Worm (Caenorhabditis elegans) whole organism, early embryonic: ENCODE data around the gene F31D5.2.
"Not testable (repeated sequence)": the region's sequence is repeated elsewhere in the genome, so short reads cannot be mapped to it uniquely, and the experiment has no call there.

Experiments used
- B0310.2 ChIP-seq: sonication (generic microtip); optimal IDR thresholded peaks from 2 replicates; lab custom pipeline; 2016; ENCODE audit warnings: mild to moderate bottlenecking, missing genetic modification characterization, missing compliant biosample characterization
- F13C5.2 ChIP-seq: sonication (generic microtip); optimal IDR thresholded peaks from 2 replicates; lab custom pipeline; 2017; ENCODE audit warnings: mild to moderate bottlenecking, missing genetic modification characterization, inconsistent platforms, missing compliant biosample characterization
- aly-1 ChIP-seq: sonication (generic microtip); optimal IDR thresholded peaks from 2 replicates; lab custom pipeline; 2016; ENCODE audit warnings: missing genetic modification characterization, missing compliant biosample characterization
- ama-1 ChIP-seq: fragments of 150-350 bp; optimal IDR thresholded peaks from 2 replicates; lab custom pipeline; 2014
- ceh-13 ChIP-seq: fragments of 200-800 bp; sonication (Bioruptor generic); optimal IDR thresholded peaks from 2 replicates; lab custom pipeline; 2018; ENCODE audit warnings: mild to moderate bottlenecking, missing genetic modification characterization, missing compliant biosample characterization
- ceh-36 ChIP-seq: sonication (generic microtip); optimal IDR thresholded peaks from 2 replicates; lab custom pipeline; 2016; ENCODE audit warnings: missing genetic modification characterization, inconsistent platforms, missing compliant biosample characterization
- ets-7 ChIP-seq: sonication (generic microtip); optimal IDR thresholded peaks from 2 replicates; lab custom pipeline; 2016; ENCODE audit warnings: missing genotype, missing genetic modification characterization, missing compliant biosample characterization
- flt-1 ChIP-seq: fragments of 200-800 bp; sonication (Bioruptor generic); IDR thresholded peaks from 2 replicates; pipeline ENCODE4 v1.3.6; 2022; ENCODE audit warnings: missing genetic modification characterization, missing compliant biosample characterization
- hmbx-1 ChIP-seq: sonication (generic microtip); optimal IDR thresholded peaks from 2 replicates; lab custom pipeline; 2016; ENCODE audit warnings: mild to moderate bottlenecking, missing genetic modification characterization, missing compliant biosample characterization
- hmg-4 ChIP-seq: fragments of 200-800 bp; sonication (Bioruptor generic); optimal IDR thresholded peaks from 2 replicates; lab custom pipeline; 2018; ENCODE audit warnings: mild to moderate bottlenecking, missing genetic modification characterization, missing compliant biosample characterization
- hnd-1 ChIP-seq: sonication (generic microtip); optimal IDR thresholded peaks from 2 replicates; lab custom pipeline; 2016; ENCODE audit warnings: missing genetic modification characterization, missing compliant biosample characterization
- pes-1 ChIP-seq: fragments of 200-800 bp; sonication (Bioruptor generic); IDR thresholded peaks from 2 replicates; pipeline ENCODE4 v1.3.6; 2022; ENCODE audit warnings: missing genetic modification reagents, missing genetic modification characterization, missing compliant biosample characterization
- scrt-1 ChIP-seq: fragments of 200-800 bp; sonication (Bioruptor generic); IDR thresholded peaks from 2 replicates; pipeline ENCODE4 v1.3.6; 2022; ENCODE audit warnings: missing genetic modification characterization, missing compliant biosample characterization
- sea-1 ChIP-seq: fragments of 200-800 bp; sonication (Bioruptor generic); conservative IDR thresholded peaks from 2 replicates; pipeline ENCODE4 v1.3.6; 2022; ENCODE audit warnings: missing genetic modification characterization, missing compliant biosample characterization
- tbx-11 ChIP-seq: fragments of 200-800 bp; sonication (Bioruptor generic); IDR thresholded peaks from 2 replicates; pipeline ENCODE4 v1.3.6; 2022; ENCODE audit warnings: missing genetic modification characterization, missing compliant biosample characterization
- tbx-37 ChIP-seq: fragments of 200-800 bp; sonication (Bioruptor generic); conservative IDR thresholded peaks from 2 replicates; pipeline ENCODE4 v1.3.6; 2022; ENCODE audit warnings: missing genetic modification reagents, missing genetic modification characterization, missing compliant biosample characterization
- tra-4 ChIP-seq: sonication (generic microtip); optimal IDR thresholded peaks from 2 replicates; lab custom pipeline; 2017; ENCODE audit warnings: missing genetic modification characterization, missing compliant biosample characterization

F31D5.2 gene

ce11 chrII:4215318-4215717 is at the start of gene F31D5.2:
Gene F31D5.2, plus strand, starts transcription at chrII:4215618.
- no peak for TF ChIP-seq hnd-1 (tag; lab: Kevin White, UChicago)

- TF ChIP-seq ets-7 (tag; lab: Kevin White, UChicago) (no peak), tra-4 (tag; lab: Kevin White, UChicago) (no peak), scrt-1 (GFP tag; lab: Robert Waterston, UW) (no peak), pes-1 (GFP tag; lab: Robert Waterston, UW) (no peak), hmg-4 (GFP tag; lab: Kevin White, UChicago) (no peak), tbx-11 (GFP tag; lab: Robert Waterston, UW) (no peak), sea-1 (GFP tag; lab: Robert Waterston, UW) (no peak), ceh-36 (tag; lab: Kevin White, UChicago) (no peak), aly-1 (tag; lab: Kevin White, UChicago) (no peak), ceh-13 (GFP tag; lab: Kevin White, UChicago) (no peak)
These were observed 47.6 kb upstream of the F31D5.2 start for ce11 chrII:4167833-4168232.

ce11 chrII:4168404-4168803 is 47.0 kb upstream of the F31D5.2 start, which contains the start of gene R03H10.4:
Gene R03H10.4, minus strand, starts transcription at chrII:4168504.
- not testable (repeated sequence) for TF ChIP-seq pes-1 (GFP tag; lab: Robert Waterston, UW); ets-7 (tag; lab: Kevin White, UChicago); ceh-36 (tag; lab: Kevin White, UChicago)

- TF ChIP-seq flt-1 (no peak), scrt-1 (GFP tag; lab: Robert Waterston, UW) (no peak), hnd-1 (tag; lab: Kevin White, UChicago) (no peak), ceh-36 (tag; lab: Kevin White, UChicago) (no peak), pes-1 (GFP tag; lab: Robert Waterston, UW) (no peak), tbx-37 (GFP tag; lab: Robert Waterston, UW) (no peak), B0310.2 (tag; lab: Kevin White, UChicago) (no peak), hmg-4 (GFP tag; lab: Kevin White, UChicago) (no peak), aly-1 (tag; lab: Kevin White, UChicago) (no peak), F13C5.2 (no peak), tbx-11 (GFP tag; lab: Robert Waterston, UW) (no peak), ceh-13 (GFP tag; lab: Kevin White, UChicago) (no peak), ama-1 (lab: Kevin White, UChicago) (no peak), tra-4 (tag; lab: Kevin White, UChicago) (no peak), sea-1 (GFP tag; lab: Robert Waterston, UW) (no peak), hmbx-1 (no peak), ets-7 (tag; lab: Kevin White, UChicago) (no peak)
These were observed 44.9 kb upstream of the F31D5.2 start, which contains the start of gene R03H10.5 for ce11 chrII:4170508-4170907. Gene R03H10.5, minus strand, starts transcription at chrII:4170608.

- no peak for TF ChIP-seq B0310.2 (tag; lab: Kevin White, UChicago)
- no peak for TF ChIP-seq hmg-4 (GFP tag; lab: Kevin White, UChicago)
- TF ChIP-seq aly-1 (tag; lab: Kevin White, UChicago), result no peak
- no peak for TF ChIP-seq ets-7 (tag; lab: Kevin White, UChicago)
These were observed 42.0 kb upstream of the F31D5.2 start, which contains the start of gene R03H10.6 for ce11 chrII:4173398-4173797. Gene R03H10.6, minus strand, starts transcription at chrII:4173498.

ce11 chrII:4173842-4174241 is 41.6 kb upstream of the F31D5.2 start:
- no peak for TF ChIP-seq F13C5.2
- no peak for TF ChIP-seq flt-1
- no peak for TF ChIP-seq tra-4 (tag; lab: Kevin White, UChicago)
- no peak for TF ChIP-seq tbx-37 (GFP tag; lab: Robert Waterston, UW)
- no peak for TF ChIP-seq hnd-1 (tag; lab: Kevin White, UChicago)
- TF ChIP-seq ama-1 (lab: Kevin White, UChicago), result no peak
- TF ChIP-seq hmbx-1, result no peak
- no peak for TF ChIP-seq sea-1 (GFP tag; lab: Robert Waterston, UW)
- TF ChIP-seq ceh-13 (GFP tag; lab: Kevin White, UChicago), result no peak
- no peak for TF ChIP-seq pes-1 (GFP tag; lab: Robert Waterston, UW)
- no peak for TF ChIP-seq scrt-1 (GFP tag; lab: Robert Waterston, UW)
- no peak for TF ChIP-seq B0310.2 (tag; lab: Kevin White, UChicago)
- no peak for TF ChIP-seq ceh-36 (tag; lab: Kevin White, UChicago)
- TF ChIP-seq tbx-11 (GFP tag; lab: Robert Waterston, UW), result no peak
- no peak for TF ChIP-seq ets-7 (tag; lab: Kevin White, UChicago)
- TF ChIP-seq aly-1 (tag; lab: Kevin White, UChicago), result no peak
- TF ChIP-seq hmg-4 (GFP tag; lab: Kevin White, UChicago), result no peak

ce11 chrII:4178838-4179237 is 36.6 kb upstream of the F31D5.2 start, which contains the start of gene R03H10.7:
Gene R03H10.7, minus strand, starts transcription at chrII:4178938.
- TF ChIP-seq ceh-13 (GFP tag; lab: Kevin White, UChicago) (no peak), flt-1 (no peak), ceh-36 (tag; lab: Kevin White, UChicago) (no peak), ets-7 (tag; lab: Kevin White, UChicago) (no peak), hmbx-1 (no peak), aly-1 (tag; lab: Kevin White, UChicago) (no peak), tbx-11 (GFP tag; lab: Robert Waterston, UW) (no peak), scrt-1 (GFP tag; lab: Robert Waterston, UW) (no peak)

ce11 chrII:4179897-4180296 is 35.5 kb upstream of the F31D5.2 start, which contains the start of gene R03H10.1:
Gene R03H10.1, plus strand, starts transcription at chrII:4180248.
- TF ChIP-seq tra-4 (tag; lab: Kevin White, UChicago) (no peak), hnd-1 (tag; lab: Kevin White, UChicago) (no peak), ama-1 (lab: Kevin White, UChicago) (no peak), F13C5.2 (no peak), ets-7 (tag; lab: Kevin White, UChicago) (no peak), sea-1 (GFP tag; lab: Robert Waterston, UW) (no peak), hmg-4 (GFP tag; lab: Kevin White, UChicago) (no peak), tbx-37 (GFP tag; lab: Robert Waterston, UW) (no peak), aly-1 (tag; lab: Kevin White, UChicago) (no peak), tbx-11 (GFP tag; lab: Robert Waterston, UW) (no peak), ceh-36 (tag; lab: Kevin White, UChicago) (no peak), pes-1 (GFP tag; lab: Robert Waterston, UW) (no peak)
